Fruit fly (Drosophila melanogaster): ENCODE measurements around the gene CG31975.

dm6 chr2L:122167-123006 is 18.4 kb downstream of the CG31975 start:
- TF ChIP-seq CG14655 (GFP tag; optimal IDR thresholded peaks at IDR 0.05) (no peak), CG8301 (tag; optimal IDR thresholded peaks at IDR 0.05) (no peak)

Measured in whole organism, pupa.